Worm (Caenorhabditis elegans) whole organism, L4 larva: ENCODE data around the gene F08F8.6.
A peak's percentile ranks its signal among the peaks of the same experiment; 100 is the strongest.

Source experiments
- T20F7.1 ChIP-seq: fragments of 200-800 bp; sonication (Bioruptor generic); optimal IDR thresholded peaks from 2 replicates; lab custom pipeline; 2018; ENCODE audit warnings: mild to moderate bottlenecking, missing genetic modification characterization, missing compliant biosample characterization
- Y75B8A.6 ChIP-seq: fragments of 200-800 bp; sonication (Bioruptor generic); IDR thresholded peaks from 2 replicates; pipeline ENCODE4 v1.3.6; 2022; ENCODE audit warnings: missing genetic modification reagents, missing genetic modification characterization, missing compliant biosample characterization
- ama-1 ChIP-seq: fragments of 150-350 bp; optimal IDR thresholded peaks from 2 replicates; lab custom pipeline; 2014; ENCODE audit warnings: inconsistent platforms, mixed read lengths
- arid-1 ChIP-seq: fragments of 200-800 bp; sonication (Bioruptor generic); conservative IDR thresholded peaks from 2 replicates; pipeline ENCODE4 v1.3.6; 2022; ENCODE audit warnings: missing genetic modification reagents, missing genetic modification characterization, missing compliant biosample characterization
- ceh-82 ChIP-seq: sonication (generic microtip); optimal IDR thresholded peaks from 2 replicates; lab custom pipeline; 2017; ENCODE audit warnings: missing biosample characterization, missing genetic modification characterization
- cey-2 ChIP-seq: sonication (generic microtip); optimal IDR thresholded peaks from 3 replicates; lab custom pipeline; 2017; ENCODE audit warnings: missing genetic modification characterization, mild to moderate bottlenecking, missing compliant biosample characterization, antibody characterized with exemption, borderline replicate concordance; ENCODE audit not compliant: insufficient read depth
- daf-12 ChIP-seq: fragments of 150-350 bp; optimal IDR thresholded peaks from 2 replicates; lab custom pipeline; 2014; ENCODE audit warnings: missing biosample characterization, missing genetic modification reagents, missing genetic modification characterization
- daf-16 ChIP-seq, 3 experiments: sonication (generic microtip); optimal IDR thresholded peaks; 2 replicates each; lab custom pipeline; 2016 to 2017; ENCODE audit warnings: missing genetic modification characterization in 3 of 3, missing genetic modification reagents in 3 of 3, mild to moderate bottlenecking in 2 of 3, missing compliant biosample characterization in 2 of 3, missing biosample characterization in 1 of 3, moderate library complexity in 1 of 3
- dmd-6 ChIP-seq: fragments of 200-800 bp; sonication (Bioruptor generic); IDR thresholded peaks from 2 replicates; pipeline ENCODE4 v1.3.6; 2022; ENCODE audit warnings: missing genetic modification reagents, missing genetic modification characterization, missing compliant biosample characterization
- dmd-9 ChIP-seq: fragments of 200-800 bp; sonication (Bioruptor generic); IDR thresholded peaks from 2 replicates; pipeline ENCODE4 v1.3.6; 2022; ENCODE audit warnings: missing genetic modification reagents, missing genetic modification characterization, missing compliant biosample characterization
- dve-1 ChIP-seq: sonication (generic microtip); optimal IDR thresholded peaks from 2 replicates; lab custom pipeline; 2017; ENCODE audit warnings: antibody characterized with exemption, mild to moderate bottlenecking, missing genetic modification characterization, missing compliant biosample characterization; ENCODE audit not compliant: insufficient read depth
- hif-1 ChIP-seq, 2 experiments: sonication (generic microtip); optimal IDR thresholded peaks; 2 replicates each; lab custom pipeline; 2016 to 2017; ENCODE audit warnings: missing compliant biosample characterization in 2 of 2, missing genetic modification characterization in 2 of 2, missing genetic modification reagents in 2 of 2, missing genotype in 2 of 2, mild to moderate bottlenecking in 1 of 2
- hlh-11 ChIP-seq: fragments of 200-800 bp; sonication (Bioruptor generic); optimal IDR thresholded peaks from 2 replicates; lab custom pipeline; 2018; ENCODE audit warnings: mild to moderate bottlenecking, missing genetic modification characterization, missing compliant biosample characterization
- hmg-1.1 ChIP-seq: fragments of 200-800 bp; sonication (Bioruptor generic); IDR thresholded peaks from 2 replicates; pipeline ENCODE4 v1.3.6; 2022; ENCODE audit warnings: missing genetic modification reagents, missing genetic modification characterization, missing compliant biosample characterization
- lim-7 ChIP-seq: fragments of 200-800 bp; sonication (Bioruptor generic); IDR thresholded peaks from 2 replicates; pipeline ENCODE4 v1.3.6; 2022; ENCODE audit warnings: missing genetic modification characterization, missing compliant biosample characterization
- lin-29 ChIP-seq: fragments of 200-800 bp; sonication (Bioruptor generic); IDR thresholded peaks from 2 replicates; pipeline ENCODE4 v1.3.6; 2022; ENCODE audit warnings: missing genetic modification reagents, missing genetic modification characterization, missing compliant biosample characterization
- lin-38 ChIP-seq: fragments of 200-800 bp; sonication (Bioruptor generic); IDR thresholded peaks from 2 replicates; pipeline ENCODE4 v1.3.6; 2022; ENCODE audit warnings: missing genetic modification reagents, missing genetic modification characterization, missing compliant biosample characterization
- lsy-2 ChIP-seq, 2 experiments: fragments of 150-350 bp in 1 of 2; sonication (generic microtip) in 1 of 2; optimal IDR thresholded peaks; 2 replicates each; lab custom pipeline; 2014 to 2017; ENCODE audit warnings: missing biosample characterization in 2 of 2, missing genetic modification characterization in 2 of 2
- madf-5 ChIP-seq, 2 experiments: fragments of 200-800 bp; sonication (Bioruptor generic); IDR thresholded peaks; 2 replicates each; pipeline ENCODE4 v1.3.6; 2022; ENCODE audit warnings: missing compliant biosample characterization in 2 of 2, missing genetic modification characterization in 2 of 2
- madf-9 ChIP-seq: fragments of 200-800 bp; sonication (Bioruptor generic); conservative IDR thresholded peaks from 2 replicates; pipeline ENCODE4 v1.3.6; 2022; ENCODE audit warnings: missing genetic modification reagents, missing genetic modification characterization, missing compliant biosample characterization
- mdt-29 ChIP-seq: fragments of 200-800 bp; sonication (Bioruptor generic); IDR thresholded peaks from 2 replicates; pipeline ENCODE4 v1.3.6; 2022; ENCODE audit warnings: missing genetic modification reagents, missing genetic modification characterization, missing compliant biosample characterization
- mep-1 ChIP-seq: fragments of 150-350 bp; sonication (generic microtip); optimal IDR thresholded peaks from 3 replicates; lab custom pipeline; 2014; ENCODE audit warnings: missing biosample characterization, missing genetic modification characterization
- mes-2 ChIP-seq: sonication (generic microtip); optimal IDR thresholded peaks from 2 replicates; lab custom pipeline; 2016; ENCODE audit warnings: missing genotype, mild to moderate bottlenecking, missing genetic modification characterization, missing compliant biosample characterization; ENCODE audit not compliant: poor library complexity, severe bottlenecking
- mxl-3 ChIP-seq: fragments of 200-800 bp; sonication (Bioruptor generic); optimal IDR thresholded peaks from 2 replicates; lab custom pipeline; 2018; ENCODE audit warnings: mild to moderate bottlenecking, missing genetic modification characterization, missing compliant biosample characterization
- nhr-102 ChIP-seq: sonication (generic microtip); optimal IDR thresholded peaks from 2 replicates; lab custom pipeline; 2016; ENCODE audit warnings: mild to moderate bottlenecking, missing genetic modification characterization, moderate library complexity, missing compliant biosample characterization
- nhr-11 ChIP-seq: fragments of 150-350 bp; optimal IDR thresholded peaks from 2 replicates; lab custom pipeline; 2014; ENCODE audit warnings: missing biosample characterization, missing genetic modification characterization
- nhr-25 ChIP-seq: sonication (generic microtip); optimal IDR thresholded peaks from 2 replicates; lab custom pipeline; 2017; ENCODE audit warnings: missing genetic modification characterization, mild to moderate bottlenecking, missing compliant biosample characterization, antibody characterized with exemption, moderate library complexity, borderline replicate concordance; ENCODE audit not compliant: insufficient read depth
- nhr-42 ChIP-seq: fragments of 200-800 bp; sonication (Bioruptor generic); IDR thresholded peaks from 2 replicates; pipeline ENCODE4 v1.3.6; 2022; ENCODE audit warnings: missing genetic modification characterization, missing compliant biosample characterization
- nhr-6 ChIP-seq: fragments of 150-350 bp; optimal IDR thresholded peaks from 2 replicates; lab custom pipeline; 2014; ENCODE audit warnings: missing biosample characterization, missing genetic modification characterization
- nhr-77 ChIP-seq: fragments of 150-350 bp; optimal IDR thresholded peaks from 2 replicates; lab custom pipeline; 2014; ENCODE audit warnings: missing biosample characterization, missing genetic modification characterization
- pha-4 ChIP-seq, 2 experiments: fragments of 150-350 bp in 1 of 2; fragments of 200-800 bp in 1 of 2; sonication (Bioruptor generic) in 1 of 2; IDR thresholded peaks in 1 of 2; optimal IDR thresholded peaks in 1 of 2; 2 replicates each; pipeline versions ENCODE4 v1.3.6 to Lab custom; 2014 to 2022; ENCODE audit warnings: missing genetic modification characterization in 2 of 2, missing genetic modification reagents in 2 of 2, missing biosample characterization in 1 of 2, missing compliant biosample characterization in 1 of 2
- php-3 ChIP-seq: fragments of 200-800 bp; sonication (Bioruptor generic); IDR thresholded peaks from 2 replicates; pipeline ENCODE4 v1.3.6; 2022; ENCODE audit warnings: missing genetic modification reagents, missing genetic modification characterization, missing compliant biosample characterization
- pqm-1 ChIP-seq: sonication (generic microtip); optimal IDR thresholded peaks from 2 replicates; lab custom pipeline; 2017; ENCODE audit warnings: missing biosample characterization, missing genetic modification characterization
- rbr-2 ChIP-seq: sonication (generic microtip); optimal IDR thresholded peaks from 2 replicates; lab custom pipeline; 2016; ENCODE audit warnings: missing genotype, missing genetic modification characterization, missing compliant biosample characterization
- set-16 ChIP-seq: fragments of 200-800 bp; sonication (Bioruptor generic); IDR thresholded peaks from 2 replicates; pipeline ENCODE4 v1.3.6; 2022; ENCODE audit warnings: missing genetic modification reagents, missing genetic modification characterization, missing compliant biosample characterization
- snpc-1.2 ChIP-seq: fragments of 200-800 bp; sonication (Bioruptor generic); IDR thresholded peaks from 2 replicates; pipeline ENCODE4 v1.3.6; 2022; ENCODE audit warnings: missing genetic modification reagents, missing genetic modification characterization, missing compliant biosample characterization
- snpc-4 ChIP-seq: fragments of 150-350 bp; optimal IDR thresholded peaks from 2 replicates; lab custom pipeline; 2014; ENCODE audit warnings: missing biosample characterization, missing genetic modification characterization
- spr-1 ChIP-seq: sonication (generic microtip); optimal IDR thresholded peaks from 2 replicates; lab custom pipeline; 2016; ENCODE audit warnings: mild to moderate bottlenecking, missing genetic modification characterization, missing compliant biosample characterization
- tag-97 ChIP-seq: fragments of 200-800 bp; sonication (Bioruptor generic); IDR thresholded peaks from 2 replicates; pipeline ENCODE4 v1.3.6; 2022; ENCODE audit warnings: missing genetic modification characterization, missing compliant biosample characterization
- unc-39 ChIP-seq: sonication (generic microtip); optimal IDR thresholded peaks from 2 replicates; lab custom pipeline; 2017; ENCODE audit warnings: missing biosample characterization, missing genetic modification characterization
- unc-62 ChIP-seq, 3 experiments: fragments of 150-350 bp in 1 of 3; sonication (generic microtip); optimal IDR thresholded peaks in 2 of 3; peaks in 1 of 3; 1 replicate in 1 of 3; 2 replicates in 2 of 3; lab custom pipeline; 2014 to 2017; ENCODE audit warnings: missing biosample characterization in 3 of 3, missing genetic modification characterization in 3 of 3, missing genetic modification reagents in 3 of 3, missing genotype in 1 of 3
- zag-1 ChIP-seq: fragments of 150-350 bp; optimal IDR thresholded peaks from 2 replicates; lab custom pipeline; 2014; ENCODE audit warnings: missing biosample characterization, missing genetic modification characterization
- zfp-3 ChIP-seq: fragments of 200-800 bp; sonication (Bioruptor generic); conservative IDR thresholded peaks from 2 replicates; pipeline ENCODE4 v1.3.6; 2022; ENCODE audit warnings: missing genetic modification reagents, missing genetic modification characterization, missing compliant biosample characterization
- zip-11 ChIP-seq: fragments of 200-800 bp; sonication (Bioruptor generic); IDR thresholded peaks from 2 replicates; pipeline ENCODE4 v1.3.6; 2022; ENCODE audit warnings: missing genetic modification characterization, missing compliant biosample characterization
- ztf-11 ChIP-seq: fragments of 150-350 bp; optimal IDR thresholded peaks from 2 replicates; lab custom pipeline; 2014; ENCODE audit warnings: missing biosample characterization, missing genetic modification characterization
- ztf-7 ChIP-seq: fragments of 150-350 bp; optimal IDR thresholded peaks from 2 replicates; lab custom pipeline; 2014; ENCODE audit warnings: missing biosample characterization, missing genetic modification characterization

Gene F08F8.6

ce11 chrIII:7335220-7335619, 8.3 kb upstream of the F08F8.6 start, which contains the start of gene F56C9.10 (continued):
- TF ChIP-seq nhr-6 (tag; lab: Kevin White, UChicago) (peak; percentile 55), pqm-1 (tag; lab: Kevin White, UChicago) (peak; percentile 26), Y75B8A.6 (GFP tag; lab: Robert Waterston, UW) (no peak), madf-9 (GFP tag; lab: Robert Waterston, UW) (no peak), hlh-11 (tag; lab: Kevin White, UChicago) (peak; percentile 95), zip-11 (no peak), ztf-11 (no peak), hif-1 (tag; optimal IDR thresholded peaks at IDR 0.05; lab: Kevin White, UChicago) (peak in 1 of 2 experiments; percentile 84), lin-29 (GFP tag; lab: Robert Waterston, UW) (peak; percentile 45; the same call in 1 of the 2 replicates), cey-2 (peak; percentile 89), spr-1 (tag; lab: Kevin White, UChicago) (peak; percentile 47), unc-39 (no peak), nhr-77 (peak; percentile 83), php-3 (GFP tag; lab: Robert Waterston, UW) (no peak), ztf-7 (tag; lab: Kevin White, UChicago) (no peak), ceh-82 (tag; lab: Kevin White, UChicago) (no peak), lim-7 (GFP tag; lab: Robert Waterston, UW) (no peak), daf-16 (GFP tag; optimal IDR thresholded peaks at IDR 0.05; lab: Kevin White, UChicago) (peak in 1 of 2 experiments; percentile 65), daf-16 (tag; optimal IDR thresholded peaks at IDR 0.05; lab: Kevin White, UChicago) (peak; percentile 38), madf-5 (GFP tag; IDR thresholded peaks at IDR 0.05; lab: Robert Waterston, UW) (no peak), nhr-42 (GFP tag; lab: Robert Waterston, UW) (no peak), snpc-4 (tag; lab: Kevin White, UChicago) (no peak), zag-1 (no peak), dmd-6 (peak; percentile 89)
- TF ChIP-seq, all 104 proteins: peak for 46

DNA sequence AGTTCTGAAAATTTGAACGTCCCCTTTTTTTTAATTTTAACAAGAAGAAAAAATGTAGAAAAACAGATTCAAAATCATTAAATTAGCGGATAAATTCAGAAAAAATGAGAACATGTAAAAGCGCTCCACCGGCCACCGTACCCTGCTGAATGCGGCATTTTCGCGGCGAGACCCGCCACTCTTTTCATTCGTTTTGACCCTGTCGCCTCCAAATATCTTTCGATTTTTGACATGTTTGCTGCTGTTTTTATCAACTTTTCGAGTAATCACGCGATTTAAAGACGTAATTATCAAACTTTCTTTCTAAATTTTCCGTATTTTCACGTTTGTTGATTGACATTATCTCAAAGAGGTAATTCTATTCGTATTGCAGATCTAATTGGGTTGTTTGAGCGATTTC, 7.3 kb upstream of the F08F8.6 start, which contains the start of gene gsp-2:
gsp-2 (plus strand) TSS at position 374 of the 400 bp plus-strand sequence.
- TF ChIP-seq hif-1 (tag; optimal IDR thresholded peaks at IDR 0.05; lab: Kevin White, UChicago) (peak in 1 of 2 experiments; percentile 77), nhr-25 (tag; lab: Kevin White, UChicago) (peak; percentile 18), dmd-9 (GFP tag; lab: Robert Waterston, UW) (no peak), hlh-11 (tag; lab: Kevin White, UChicago) (peak; percentile 86), dmd-6 (peak; percentile 83), lin-38 (GFP tag; lab: Robert Waterston, UW) (peak; percentile 86), hmg-1.1 (peak; percentile 66), php-3 (GFP tag; lab: Robert Waterston, UW) (no peak), mep-1 (tag; lab: Kevin White, UChicago) (peak; percentile 53), lim-7 (GFP tag; lab: Robert Waterston, UW) (peak; percentile 64; the same call in 1 of the 2 replicates), nhr-11 (peak; percentile 74), mxl-3 (GFP tag; lab: Kevin White, UChicago) (peak; percentile 55), ama-1 (lab: Kevin White, UChicago) (peak; percentile 7), dve-1 (tag; lab: Kevin White, UChicago) (peak; percentile 85), daf-12 (tag; lab: Kevin White, UChicago) (no peak), arid-1 (peak; percentile 79), rbr-2 (tag; lab: Kevin White, UChicago) (peak; percentile 41), unc-62 (GFP tag; optimal IDR thresholded peaks at IDR 0.05 in 1 of 2; lab: Kevin White, UChicago) (peak in 1 of 2 experiments; percentile 96), unc-62 (tag; optimal IDR thresholded peaks at IDR 0.05; lab: Kevin White, UChicago) (no peak), set-16 (GFP tag; lab: Robert Waterston, UW) (peak; percentile 40; the same call in 1 of the 2 replicates), snpc-1.2 (GFP tag; lab: Robert Waterston, UW) (0 out of 2 replicates have a peak, but pooled peaks have one; percentile 33), mes-2 (tag; lab: Kevin White, UChicago) (peak; percentile 78), nhr-6 (tag; lab: Kevin White, UChicago) (peak; percentile 73), pha-4 (GFP tag; IDR thresholded peaks at IDR 0.05; lab: Robert Waterston, UW) (peak; percentile 22; the same call in 1 of the 2 replicates), pha-4 (tag; optimal IDR thresholded peaks at IDR 0.05; lab: Kevin White, UChicago) (no peak), T20F7.1 (GFP tag; lab: Kevin White, UChicago) (peak; percentile 43), zfp-3 (peak; percentile 73), tag-97 (GFP tag; lab: Robert Waterston, UW) (no peak), cey-2 (no peak), Y75B8A.6 (GFP tag; lab: Robert Waterston, UW) (peak; percentile 63; the same call in 1 of the 2 replicates), lsy-2 (tag; optimal IDR thresholded peaks at IDR 0.05; lab: Kevin White, UChicago) (peak; percentile 87 to 97), mdt-29 (GFP tag; lab: Robert Waterston, UW) (peak; percentile 68), pqm-1 (tag; lab: Kevin White, UChicago) (peak; percentile 42), nhr-102 (tag; lab: Kevin White, UChicago) (peak; percentile 20)
